Fruit fly (Drosophila melanogaster) whole organism, embryonic: ENCODE data around the gene lwr.

Experiments
- CG10267 ChIP-seq: fragments of 200-800 bp; sonication (Bioruptor generic); optimal IDR thresholded peaks from 2 replicates; lab custom pipeline; 2018; ENCODE audit warnings: missing biosample characterization, mild to moderate bottlenecking, missing genetic modification characterization, moderate library complexity
- CG10274 ChIP-seq: fragments of 200-800 bp; sonication (Bioruptor generic); optimal IDR thresholded peaks from 3 replicates; lab custom pipeline; 2017; ENCODE audit warnings: missing biosample characterization, mild to moderate bottlenecking, missing genetic modification characterization
- CG10321 ChIP-seq: fragments of 200-800 bp; sonication (Bioruptor generic); IDR thresholded peaks from 2 replicates; pipeline ENCODE4 v1.3.6; 2022; ENCODE audit warnings: missing biosample characterization, missing genetic modification characterization
- CG10543 ChIP-seq: fragments of 200-800 bp; sonication (Bioruptor generic); optimal IDR thresholded peaks from 3 replicates; lab custom pipeline; 2017; ENCODE audit warnings: missing biosample characterization, mild to moderate bottlenecking, missing genetic modification characterization, moderate library complexity
- CG11093 ChIP-seq: fragments of 200-800 bp; sonication (Bioruptor generic); IDR thresholded peaks from 3 replicates; pipeline ENCODE4 v1.3.6; 2022; ENCODE audit warnings: missing biosample characterization, missing genetic modification characterization
- CG11504 ChIP-seq: fragments of 200-800 bp; sonication (Bioruptor generic); optimal IDR thresholded peaks from 3 replicates; lab custom pipeline; 2019; ENCODE audit warnings: missing biosample characterization, mild to moderate bottlenecking, missing genetic modification characterization, moderate library complexity
- CG1233 ChIP-seq: fragments of 200-800 bp; sonication (Bioruptor generic); optimal IDR thresholded peaks from 4 replicates; lab custom pipeline; 2018; ENCODE audit warnings: missing biosample characterization, mild to moderate bottlenecking, missing genetic modification characterization
- CG12769 ChIP-seq: fragments of 200-800 bp; sonication (Bioruptor generic); optimal IDR thresholded peaks from 2 replicates; lab custom pipeline; 2019; ENCODE audit warnings: missing biosample characterization, mild to moderate bottlenecking, missing genetic modification characterization, moderate library complexity
- CG13123 ChIP-seq: fragments of 200-800 bp; sonication (Bioruptor generic); optimal IDR thresholded peaks from 2 replicates; lab custom pipeline; 2016; ENCODE audit warnings: missing biosample characterization, missing genetic modification characterization
- CG16813 ChIP-seq: fragments of 200-800 bp; sonication (Bioruptor generic); IDR thresholded peaks from 3 replicates; pipeline ENCODE4 v1.3.6; 2022; ENCODE audit warnings: missing biosample characterization, missing genetic modification characterization; ENCODE audit not compliant: partially characterized antibody
- CG17361 ChIP-seq: fragments of 200-800 bp; sonication (Bioruptor generic); IDR thresholded peaks from 3 replicates; pipeline ENCODE4 v1.3.6; 2022; ENCODE audit warnings: missing biosample characterization, missing genetic modification characterization
- CG17912 ChIP-seq: fragments of 200-800 bp; sonication (Bioruptor generic); optimal IDR thresholded peaks from 2 replicates; lab custom pipeline; 2018; ENCODE audit warnings: missing biosample characterization, mild to moderate bottlenecking, missing genetic modification characterization
- CG31441 ChIP-seq: fragments of 200-800 bp; sonication (Bioruptor generic); IDR thresholded peaks from 2 replicates; pipeline ENCODE4 v1.3.6; 2022; ENCODE audit warnings: missing biosample characterization, missing genetic modification characterization
- CG3407 ChIP-seq: fragments of 200-800 bp; sonication (Bioruptor generic); optimal IDR thresholded peaks from 2 replicates; lab custom pipeline; 2018; ENCODE audit warnings: missing biosample characterization, mild to moderate bottlenecking, missing genetic modification characterization
- CG34224 ChIP-seq: fragments of 200-800 bp; sonication (Bioruptor generic); IDR thresholded peaks from 3 replicates; pipeline ENCODE4 v1.3.6; 2022; ENCODE audit warnings: missing biosample characterization, missing genetic modification characterization; ENCODE audit not compliant: partially characterized antibody
- CG4360 ChIP-seq: fragments of 200-800 bp; sonication (Bioruptor generic); IDR thresholded peaks from 2 replicates; pipeline ENCODE4 v1.3.6; 2022; ENCODE audit warnings: missing biosample characterization, missing genetic modification characterization
- CG7271 ChIP-seq: fragments of 200-800 bp; sonication (Bioruptor generic); optimal IDR thresholded peaks from 2 replicates; lab custom pipeline; 2018; ENCODE audit warnings: missing biosample characterization, mild to moderate bottlenecking, missing genetic modification characterization, moderate library complexity
- CG7372 ChIP-seq: fragments of 200-800 bp; sonication (Bioruptor generic); IDR thresholded peaks from 2 replicates; pipeline ENCODE4 v1.3.6; 2022; ENCODE audit warnings: missing biosample characterization, missing genetic modification characterization
- CG7556 ChIP-seq: fragments of 200-800 bp; sonication (Bioruptor generic); optimal IDR thresholded peaks from 2 replicates; lab custom pipeline; 2017; ENCODE audit warnings: missing biosample characterization, mild to moderate bottlenecking, missing genetic modification characterization
- CG7745 ChIP-seq: fragments of 200-800 bp; sonication (Bioruptor generic); optimal IDR thresholded peaks from 2 replicates; lab custom pipeline; 2018; ENCODE audit warnings: missing biosample characterization, mild to moderate bottlenecking, missing genetic modification characterization, moderate library complexity
- CG8290 ChIP-seq, 3 experiments: fragments of 200-800 bp; sonication (Bioruptor generic); optimal IDR thresholded peaks; 2 replicates each; lab custom pipeline; 2016 to 2019; ENCODE audit warnings: missing biosample characterization in 3 of 3, missing genetic modification characterization in 3 of 3, mild to moderate bottlenecking in 2 of 3, moderate library complexity in 1 of 3
- D19A ChIP-seq: fragments of 200-800 bp; optimal IDR thresholded peaks from 3 replicates; lab custom pipeline; 2019; ENCODE audit warnings: missing biosample characterization, mild to moderate bottlenecking, missing genetic modification characterization, moderate library complexity
- Eip74EF ChIP-seq, 2 experiments: fragments of 200-800 bp in 1 of 2; fragments of >200 bp in 1 of 2; sonication (Bioruptor generic) in 1 of 2; optimal IDR thresholded peaks; 2 replicates each; lab custom pipeline; 2017 to 2019; ENCODE audit warnings: missing biosample characterization in 2 of 2, missing genetic modification characterization in 2 of 2, mild to moderate bottlenecking in 1 of 2, moderate library complexity in 1 of 2
- Fer3 ChIP-seq: fragments of 200-800 bp; sonication (Bioruptor generic); optimal IDR thresholded peaks from 2 replicates; lab custom pipeline; 2018; ENCODE audit warnings: missing biosample characterization, mild to moderate bottlenecking, missing genetic modification characterization, moderate library complexity
- Mrtf ChIP-seq: fragments of 200-800 bp; sonication (Bioruptor generic); IDR thresholded peaks from 3 replicates; pipeline ENCODE4 v1.3.6; 2022; ENCODE audit warnings: missing biosample characterization, missing genetic modification characterization
- Myb ChIP-seq: fragments of 200-800 bp; sonication (Bioruptor generic); optimal IDR thresholded peaks from 2 replicates; lab custom pipeline; 2016; ENCODE audit warnings: missing biosample characterization, missing genetic modification characterization
- NFAT ChIP-seq: fragments of 200-800 bp; sonication (Bioruptor generic); IDR thresholded peaks from 2 replicates; pipeline ENCODE4 v1.3.6; 2022; ENCODE audit warnings: missing biosample characterization, missing genetic modification characterization
- Optix ChIP-seq: fragments of 200-800 bp; sonication (Bioruptor generic); IDR thresholded peaks from 3 replicates; pipeline ENCODE4 v1.3.6; 2022; ENCODE audit warnings: missing biosample characterization, missing genetic modification characterization
- Pdp1 ChIP-seq, 2 experiments: fragments of 200-800 bp; sonication (Bioruptor generic); optimal IDR thresholded peaks; 3 replicates each; lab custom pipeline; 2016; ENCODE audit warnings: missing biosample characterization in 2 of 2, missing genetic modification characterization in 2 of 2, mild to moderate bottlenecking in 1 of 2, moderate library complexity in 1 of 2
- Ravus ChIP-seq: fragments of 200-800 bp; sonication (Bioruptor generic); IDR thresholded peaks from 2 replicates; pipeline ENCODE4 v1.3.6; 2022; ENCODE audit warnings: missing biosample characterization, missing genetic modification characterization
- ab ChIP-seq: fragments of 200-800 bp; sonication (Bioruptor generic); optimal IDR thresholded peaks from 2 replicates; lab custom pipeline; 2016; ENCODE audit warnings: missing biosample characterization, missing genetic modification characterization
- amos ChIP-seq: fragments of 200-800 bp; sonication (Bioruptor generic); IDR thresholded peaks from 2 replicates; pipeline ENCODE4 v1.3.6; 2022; ENCODE audit warnings: missing biosample characterization, missing genetic modification characterization; ENCODE audit not compliant: partially characterized antibody
- ase ChIP-seq: fragments of 200-800 bp; sonication (Bioruptor generic); IDR thresholded peaks from 3 replicates; pipeline ENCODE4 v1.3.6; 2022; ENCODE audit warnings: missing biosample characterization, missing genetic modification characterization
- chinmo ChIP-seq: fragments of 200-800 bp; sonication (Bioruptor generic); IDR thresholded peaks from 4 replicates; pipeline ENCODE4 v1.3.6; 2022; ENCODE audit warnings: missing biosample characterization, missing genetic modification characterization; ENCODE audit not compliant: partially characterized antibody
- da ChIP-seq: fragments of 200-800 bp; sonication (Bioruptor generic); optimal IDR thresholded peaks from 2 replicates; lab custom pipeline; 2016; ENCODE audit warnings: missing biosample characterization, missing genetic modification characterization
- dysf ChIP-seq: fragments of 200-800 bp; sonication (Bioruptor generic); IDR thresholded peaks from 3 replicates; pipeline ENCODE4 v1.3.6; 2022; ENCODE audit warnings: missing biosample characterization, missing genetic modification characterization
- ems ChIP-seq: fragments of 200-800 bp; sonication (Bioruptor generic); optimal IDR thresholded peaks from 3 replicates; lab custom pipeline; 2016; ENCODE audit warnings: missing biosample characterization, missing genetic modification characterization
- en ChIP-seq: fragments of 200-800 bp; sonication (Bioruptor generic); optimal IDR thresholded peaks from 2 replicates; lab custom pipeline; 2016; ENCODE audit warnings: missing biosample characterization, missing genetic modification characterization
- gro ChIP-seq: fragments of 200-800 bp; sonication (Bioruptor generic); optimal IDR thresholded peaks from 2 replicates; lab custom pipeline; 2016; ENCODE audit warnings: missing biosample characterization, missing genetic modification characterization
- jigr1 ChIP-seq: fragments of 200-800 bp; sonication (Bioruptor generic); IDR thresholded peaks from 3 replicates; pipeline ENCODE4 v1.3.6; 2022; ENCODE audit warnings: missing biosample characterization, missing genetic modification characterization
- pho ChIP-seq: fragments of 200-800 bp; sonication (Bioruptor generic); optimal IDR thresholded peaks from 2 replicates; lab custom pipeline; 2016; ENCODE audit warnings: missing biosample characterization, missing genetic modification characterization
- run ChIP-seq: fragments of 200-800 bp; sonication (Bioruptor generic); optimal IDR thresholded peaks from 3 replicates; lab custom pipeline; 2018; ENCODE audit warnings: missing biosample characterization, mild to moderate bottlenecking, missing genetic modification characterization
- scrt ChIP-seq: fragments of 200-800 bp; sonication (Bioruptor generic); optimal IDR thresholded peaks from 2 replicates; lab custom pipeline; 2018; ENCODE audit warnings: missing biosample characterization, mild to moderate bottlenecking, missing genetic modification characterization, moderate library complexity
- shn ChIP-seq: fragments of 200-800 bp; sonication (Bioruptor generic); optimal IDR thresholded peaks from 3 replicates; lab custom pipeline; 2016; ENCODE audit warnings: missing biosample characterization, missing genetic modification characterization
- sna ChIP-seq: fragments of 200-800 bp; sonication (Bioruptor generic); IDR thresholded peaks from 2 replicates; pipeline ENCODE4 v1.3.6; 2022; ENCODE audit warnings: missing biosample characterization, missing genetic modification characterization; ENCODE audit not compliant: partially characterized antibody
- tup ChIP-seq: fragments of 200-800 bp; sonication (Bioruptor generic); optimal IDR thresholded peaks from 2 replicates; lab custom pipeline; 2016; ENCODE audit warnings: missing biosample characterization, mild to moderate bottlenecking, missing genetic modification characterization, moderate library complexity
- zfh2 ChIP-seq: fragments of 200-800 bp; sonication (Bioruptor generic); optimal IDR thresholded peaks from 2 replicates; lab custom pipeline; 2016; ENCODE audit warnings: missing biosample characterization, missing genetic modification characterization

lwr gene

dm6 chr2L:516032-516993 lies 26.1 kb downstream of the lwr start (continued):
- TF ChIP-seq CG17361 (GFP tag; lab: Robert Waterston, UW), result peak; percentile 80
- TF ChIP-seq Ravus (GFP tag; lab: Robert Waterston, UW), result peak; percentile 32
- peak; percentile 9 for TF ChIP-seq ab
- TF ChIP-seq run (tag; lab: Kevin White, UChicago), result peak; percentile 33
- TF ChIP-seq CG12769 (tag; lab: Kevin White, UChicago), result peak; percentile 89
- no peak for TF ChIP-seq NFAT (GFP tag; lab: Robert Waterston, UW)
- peak; percentile 61 for TF ChIP-seq D19A (tag; lab: Kevin White, UChicago)
- peak; percentile 80 for TF ChIP-seq CG7556 (GFP tag; lab: Kevin White, UChicago)
- peak; percentile 4 for TF ChIP-seq CG7271 (tag; lab: Kevin White, UChicago)
- TF ChIP-seq CG31441 (GFP tag; lab: Robert Waterston, UW), result peak; percentile 89
- peak; percentile 73 for TF ChIP-seq scrt (GFP tag; lab: Kevin White, UChicago)
- TF ChIP-seq CG10321, result no peak
- no peak for TF ChIP-seq CG17912 (GFP tag; lab: Kevin White, UChicago)
- TF ChIP-seq tup, result peak; percentile 19
- peak; percentile 64 for TF ChIP-seq CG7372 (GFP tag; lab: Robert Waterston, UW)
- peak; percentile 68 for TF ChIP-seq CG3407
- TF ChIP-seq CG10267 (tag; lab: Kevin White, UChicago), result peak; percentile 73
- TF ChIP-seq Myb, result peak; percentile 23
- no peak for TF ChIP-seq zfh2
- peak; percentile 64 for TF ChIP-seq Fer3
- TF ChIP-seq amos (GFP tag; lab: Robert Waterston, UW), result no peak
- TF ChIP-seq CG8290 (GFP tag; optimal IDR thresholded peaks at IDR 0.05; lab: Kevin White, UChicago), result no peak
- peak in 1 of 2 experiments; percentile 69 for TF ChIP-seq CG8290 (tag; optimal IDR thresholded peaks at IDR 0.05; lab: Kevin White, UChicago)
- peak; percentile 16 for TF ChIP-seq shn (GFP tag; lab: Kevin White, UChicago)
- peak; percentile 59; the same call in 1 of the 3 replicates for TF ChIP-seq Optix (GFP tag; lab: Robert Waterston, UW)
- peak; percentile 70; the same call in 1 of the 4 replicates for TF ChIP-seq chinmo (GFP tag; lab: Robert Waterston, UW)
- peak; percentile 35 for TF ChIP-seq ems (GFP tag; lab: Kevin White, UChicago)
- peak; percentile 84 for TF ChIP-seq CG11504 (tag; lab: Kevin White, UChicago)
- TF ChIP-seq CG34224, result no peak
- TF ChIP-seq jigr1, result peak; percentile 61; the same call in 1 of the 3 replicates
- TF ChIP-seq Mrtf, result 0 out of 3 replicates have a peak, but pooled peaks have one; percentile 69
- TF ChIP-seq gro (GFP tag; lab: Kevin White, UChicago), result no peak
- no peak for TF ChIP-seq sna
- peak; percentile 33 for TF ChIP-seq CG13123
- TF ChIP-seq en (GFP tag; lab: Kevin White, UChicago), result peak; percentile 50
- peak; percentile 31 for TF ChIP-seq pho
- TF ChIP-seq Pdp1 (GFP tag; optimal IDR thresholded peaks at IDR 0.05; lab: Kevin White, UChicago), result peak; percentile 68 to 77
- TF ChIP-seq CG10543 (GFP tag; lab: Kevin White, UChicago), result no peak
- TF ChIP-seq Eip74EF (GFP tag; optimal IDR thresholded peaks at IDR 0.05; lab: Kevin White, UChicago), result peak in 1 of 2 experiments; percentile 55
- TF ChIP-seq CG16813 (GFP tag; lab: Robert Waterston, UW), result no peak
- no peak for TF ChIP-seq CG7745 (tag; lab: Kevin White, UChicago)
- TF ChIP-seq CG1233 (GFP tag; lab: Kevin White, UChicago), result peak; percentile 71
- peak; percentile 58; the same call in 1 of the 3 replicates for TF ChIP-seq ase (GFP tag; lab: Robert Waterston, UW)
- peak; percentile 69; the same call in 1 of the 3 replicates for TF ChIP-seq CG11093 (GFP tag; lab: Robert Waterston, UW)
- peak; percentile 32; the same call in 1 of the 2 replicates for TF ChIP-seq CG4360
- TF ChIP-seq dysf (GFP tag; lab: Robert Waterston, UW), result peak; percentile 77
- peak; percentile 37 for TF ChIP-seq da (GFP tag; lab: Kevin White, UChicago)
- no peak for TF ChIP-seq CG10274 (GFP tag; lab: Kevin White, UChicago)
